Worm (Caenorhabditis elegans): ENCODE results near the gene sru-29.

DNA sequence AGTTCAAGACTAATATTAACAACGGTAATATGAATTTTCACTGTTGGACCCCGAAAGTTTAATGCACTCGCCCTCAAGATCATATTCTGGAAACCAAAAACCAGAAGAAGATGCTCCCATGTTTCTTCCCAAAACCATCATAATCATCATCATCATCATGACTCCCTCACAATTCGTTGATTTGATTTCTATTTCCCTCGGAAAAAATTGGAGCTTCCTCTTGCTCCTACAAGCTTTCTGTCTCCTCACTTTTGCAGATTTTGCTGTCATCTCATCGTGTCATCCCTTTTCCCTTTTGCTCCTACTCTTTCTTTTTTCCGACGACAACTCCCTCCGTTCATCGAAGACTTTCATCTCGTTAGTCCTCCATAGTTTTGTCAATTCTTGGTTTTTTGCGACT is 39.3 kb upstream of the sru-29 start, which contains the start of gene F46B6.2:
- TF ChIP-seq ref-1 (GFP tag; conservative IDR thresholded peaks at IDR 0.05) (no peak), tab-1 (GFP tag; IDR thresholded peaks at IDR 0.05) (no peak), med-1 (GFP tag; optimal IDR thresholded peaks at IDR 0.05; ENCODE audit: insufficient read depth) (no peak), flt-1 (GFP tag; IDR thresholded peaks at IDR 0.05) (no peak), T22C8.4 (GFP tag; IDR thresholded peaks at IDR 0.05) (no peak), cog-1 (tag; optimal IDR thresholded peaks at IDR 0.05) (no peak), klf-2 (GFP tag; conservative IDR thresholded peaks at IDR 0.05) (no peak), ztf-29 (GFP tag; IDR thresholded peaks at IDR 0.05) (no peak), ztf-23 (GFP tag; IDR thresholded peaks at IDR 0.05) (no peak)

Measured in whole organism, midembryonic.